Worm (Caenorhabditis elegans): ENCODE results near the gene knl-3.

ce11 chrV:1845977-1846376 is 23.0 kb upstream of the knl-3 start, which contains the start of gene T10B5.7:
- TF ChIP-seq sma-9 (GFP tag; optimal IDR thresholded peaks at IDR 0.05), result no peak
- no peak for TF ChIP-seq sma-9 (tag; optimal IDR thresholded peaks at IDR 0.05)
- no peak for TF ChIP-seq aly-2 (tag; optimal IDR thresholded peaks at IDR 0.05)
- TF ChIP-seq egl-27 (tag; optimal IDR thresholded peaks at IDR 0.05), result no peak
- no peak for TF ChIP-seq ztf-11 (tag; optimal IDR thresholded peaks at IDR 0.05)
- TF ChIP-seq ZK546.5 (tag; optimal IDR thresholded peaks at IDR 0.05), result no peak
- no peak for TF ChIP-seq alr-1 (tag; optimal IDR thresholded peaks at IDR 0.05)
- no peak for TF ChIP-seq lin-13 (GFP tag; optimal IDR thresholded peaks at IDR 0.05)
- no peak for TF ChIP-seq nhr-11 (tag; optimal IDR thresholded peaks at IDR 0.05)
- no peak for TF ChIP-seq nhr-237 (tag; optimal IDR thresholded peaks at IDR 0.05)

All from whole organism, L2 larva.